Worm (Caenorhabditis elegans) whole organism, L4/young adult: ENCODE measurements around the gene sru-7.

ENCODE experiments used
- W03F9.2 ChIP-seq: fragments of 150-350 bp; optimal IDR thresholded peaks from 2 replicates; lab custom pipeline; 2014; ENCODE audit warnings: missing biosample characterization, missing genetic modification characterization
- dao-5 ChIP-seq: sonication (generic microtip); optimal IDR thresholded peaks from 2 replicates; lab custom pipeline; 2016; ENCODE audit warnings: missing genotype, missing genetic modification characterization, moderate library complexity, missing compliant biosample characterization
- him-1 ChIP-seq: sonication (generic microtip); optimal IDR thresholded peaks from 2 replicates; lab custom pipeline; 2016; ENCODE audit warnings: missing genotype, missing genetic modification reagents, missing genetic modification characterization, missing compliant biosample characterization

The sru-7 gene

DNA sequence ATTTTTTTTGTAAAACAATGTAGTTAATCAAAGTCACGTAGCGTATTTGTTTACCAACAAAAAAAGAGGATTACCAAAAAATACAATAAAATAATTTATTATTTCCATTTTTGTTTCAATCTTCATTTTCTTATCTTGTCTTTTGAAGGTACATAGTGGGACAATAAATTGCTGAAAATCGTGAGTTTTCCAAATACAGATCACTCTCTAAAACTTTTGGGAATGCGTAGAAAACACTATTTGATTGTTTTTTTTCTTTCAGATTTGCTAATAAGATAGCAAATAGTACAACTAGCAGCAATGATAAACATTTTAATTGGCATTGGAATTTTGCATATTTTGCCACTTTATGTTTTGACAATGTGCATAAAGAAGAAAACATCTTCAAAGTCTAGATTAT is 9.0 kb downstream of the sru-7 start, which contains the start of gene C28C12.1:
Gene C28C12.1, plus strand, starts transcription at position 301 of the 400 bp plus-strand sequence.
- TF ChIP-seq him-1 (tag; lab: Kevin White, UChicago) (no peak), dao-5 (tag; lab: Kevin White, UChicago) (no peak), W03F9.2 (no peak)

DNA sequence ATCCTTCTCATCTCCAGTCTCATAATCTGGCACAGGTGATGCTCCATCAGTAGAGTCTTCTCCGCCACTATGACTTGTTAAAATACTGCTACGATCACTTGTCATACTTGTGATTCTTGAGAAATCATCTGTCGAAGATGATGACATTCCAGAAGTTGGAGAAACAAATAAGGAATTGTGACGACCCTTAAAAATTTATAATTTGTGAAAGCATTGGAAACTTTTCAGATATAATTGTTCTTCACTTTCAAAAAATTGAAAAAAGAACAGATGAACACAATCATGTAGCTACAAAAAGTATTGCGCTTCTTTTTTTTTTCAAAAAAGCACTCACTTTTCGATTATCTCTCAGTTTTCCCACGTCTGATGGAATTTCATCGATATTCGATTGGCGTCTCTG is 13.7 kb downstream of the sru-7 start:
- no peak for TF ChIP-seq dao-5 (tag; lab: Kevin White, UChicago)
- no peak for TF ChIP-seq him-1 (tag; lab: Kevin White, UChicago)
- TF ChIP-seq W03F9.2: no peak

DNA sequence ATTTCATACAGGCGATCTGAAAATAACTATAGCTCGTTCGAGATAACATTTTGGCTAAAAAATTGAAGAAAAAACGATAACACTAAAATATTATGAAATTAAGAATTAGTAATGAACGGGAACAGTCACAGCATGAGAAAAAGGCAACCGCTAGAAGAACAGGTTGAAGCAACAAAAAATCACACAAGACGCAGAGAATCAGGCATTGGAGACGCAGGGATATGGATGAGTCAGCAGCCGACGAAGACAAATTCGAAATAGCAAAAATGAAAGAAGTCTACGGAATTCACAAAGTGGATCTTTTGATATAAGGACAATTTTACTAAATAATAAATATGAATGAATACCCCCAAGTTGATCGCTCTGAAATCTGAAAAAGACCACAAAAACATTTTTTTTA is 18.2 kb downstream of the sru-7 start, which contains the start of gene tag-77:
Gene tag-77, minus strand, starts transcription at position 15 of the 400 bp plus-strand sequence.
- peak; percentile 26 for TF ChIP-seq W03F9.2
- no peak for TF ChIP-seq him-1 (tag; lab: Kevin White, UChicago)

DNA sequence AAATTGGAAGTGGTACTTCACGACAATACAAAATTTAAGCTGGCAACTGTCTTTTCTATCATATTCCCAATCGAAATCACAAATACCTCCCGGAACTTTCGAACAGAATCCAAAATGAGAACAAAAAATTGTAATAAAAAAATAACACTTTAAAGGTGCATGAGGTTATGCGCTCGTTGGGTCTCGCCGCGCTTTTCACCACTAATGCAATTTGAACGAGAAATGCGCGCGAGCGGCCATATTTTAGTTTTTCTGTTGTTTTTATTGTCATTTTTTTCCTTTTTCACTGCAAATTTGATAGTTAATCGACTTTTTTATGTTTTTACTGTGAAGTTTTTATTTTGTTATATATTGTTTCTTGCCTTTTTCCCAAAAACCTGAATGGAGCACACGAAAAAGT is 18.7 kb downstream of the sru-7 start, which contains the start of gene mes-6:
Gene mes-6, plus strand, starts transcription at position 229 of the 400 bp plus-strand sequence.
- TF ChIP-seq him-1 (tag; lab: Kevin White, UChicago): no peak
- peak; percentile 70 for TF ChIP-seq W03F9.2

DNA sequence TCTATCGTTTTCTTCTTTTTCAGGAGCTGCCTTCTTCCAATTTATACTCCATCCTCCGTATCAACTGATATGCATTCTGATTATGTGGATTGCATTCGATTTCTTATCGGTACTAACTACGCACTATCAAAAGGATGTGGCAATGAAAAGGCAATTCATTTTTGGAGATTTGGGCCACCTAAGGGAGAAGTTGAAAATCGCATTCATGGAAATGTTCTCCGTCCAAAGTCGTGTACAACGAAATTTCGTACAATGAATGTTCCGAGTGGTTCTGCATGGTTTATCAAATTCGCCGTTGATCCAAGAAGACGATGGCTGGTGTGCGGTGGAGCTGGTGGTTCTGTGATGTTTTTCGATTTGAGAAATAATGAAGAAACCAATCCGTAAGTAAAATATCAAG is 20.3 kb downstream of the sru-7 start, which contains the start of gene C09G4.4:
Gene C09G4.4, plus strand, starts transcription at position 301 of the 400 bp plus-strand sequence.
- TF ChIP-seq dao-5 (tag; lab: Kevin White, UChicago) (no peak), W03F9.2 (no peak), him-1 (tag; lab: Kevin White, UChicago) (no peak)

DNA sequence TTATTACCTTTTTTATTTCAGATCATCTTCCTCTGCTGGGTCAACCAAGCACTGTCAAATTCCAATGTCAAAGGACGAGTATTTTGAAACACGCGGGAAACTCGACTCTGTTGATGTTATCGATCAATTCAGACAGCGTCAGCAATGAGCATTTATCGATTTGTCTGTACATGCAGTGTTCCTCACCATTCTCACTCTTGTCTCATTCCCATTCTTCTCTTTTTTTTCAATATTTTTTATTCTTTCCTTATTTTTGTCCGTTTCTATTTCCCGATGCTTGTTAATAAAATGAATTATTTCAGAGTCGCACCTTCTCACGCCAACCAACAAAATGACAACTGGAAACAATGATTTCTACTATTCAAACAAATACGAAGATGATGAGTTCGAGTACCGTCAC is 21.3 kb downstream of the sru-7 start, which contains the start of gene cks-1:
Gene cks-1, plus strand, starts transcription at position 301 of the 400 bp plus-strand sequence.
- no peak for TF ChIP-seq dao-5 (tag; lab: Kevin White, UChicago)
- no peak for TF ChIP-seq W03F9.2
- TF ChIP-seq him-1 (tag; lab: Kevin White, UChicago): no peak

DNA sequence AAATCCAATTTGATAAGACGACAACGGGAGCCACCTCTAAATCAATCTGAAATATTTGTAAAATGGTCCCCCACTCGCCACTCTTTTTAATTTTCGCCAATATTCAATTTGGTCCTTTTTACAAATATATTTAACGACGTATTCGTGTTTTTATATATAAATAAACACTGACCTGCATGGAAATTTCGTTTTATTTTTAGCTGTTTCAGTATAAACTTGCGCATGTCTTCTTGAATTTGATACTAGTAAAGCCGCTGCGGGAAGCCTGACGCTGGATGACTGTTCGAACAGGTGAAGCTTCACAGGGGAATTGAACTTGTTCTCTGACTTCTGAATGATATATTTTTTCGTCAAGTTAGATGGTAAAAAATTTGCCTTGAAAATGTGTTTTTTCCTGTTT is 22.2 kb downstream of the sru-7 start:
- TF ChIP-seq W03F9.2 (no peak), him-1 (tag; lab: Kevin White, UChicago) (no peak), dao-5 (tag; lab: Kevin White, UChicago) (no peak)

DNA sequence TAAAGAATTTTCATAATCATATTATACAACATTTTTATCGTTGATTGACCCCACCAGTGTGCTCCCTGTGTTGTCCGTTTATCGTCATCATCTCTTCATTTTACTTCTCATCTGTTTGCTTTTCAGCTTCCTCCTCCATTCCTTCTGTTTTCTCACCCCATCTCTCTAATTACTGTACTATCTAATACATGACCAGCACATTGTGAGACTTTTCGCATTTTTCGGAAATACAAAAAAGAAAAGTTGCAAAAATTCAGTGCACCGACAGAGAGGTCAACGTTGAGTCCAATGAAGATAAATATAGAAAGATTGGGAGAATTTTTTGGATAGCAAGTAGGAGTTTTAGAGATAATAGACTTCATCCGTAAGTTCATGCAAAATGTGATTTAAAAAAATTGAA is 27.6 kb downstream of the sru-7 start:
- TF ChIP-seq dao-5 (tag; lab: Kevin White, UChicago) (no peak), W03F9.2 (no peak), him-1 (tag; lab: Kevin White, UChicago) (no peak)

DNA sequence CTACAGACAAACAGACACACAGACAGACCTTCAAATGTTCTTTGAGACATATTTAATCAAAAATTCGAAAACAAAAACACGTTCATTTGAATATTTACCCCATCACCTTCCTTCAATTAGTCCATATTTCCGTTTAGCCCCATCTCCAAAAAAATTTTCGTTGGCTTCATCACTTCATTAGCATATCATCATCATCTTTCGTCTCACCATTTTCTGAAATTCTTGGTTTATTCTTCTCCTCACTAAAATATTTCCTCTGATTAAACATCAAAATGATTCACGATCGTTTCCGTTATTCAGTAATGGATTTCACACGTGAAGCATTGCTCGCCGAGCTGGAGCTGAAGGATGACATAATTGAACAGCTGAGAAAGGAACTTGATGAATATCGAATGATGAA is 28.3 kb downstream of the sru-7 start, which contains the start of gene pkg-2:
Gene pkg-2, plus strand, starts transcription at position 301 of the 400 bp plus-strand sequence.
- TF ChIP-seq dao-5 (tag; lab: Kevin White, UChicago) (no peak), W03F9.2 (no peak)

DNA sequence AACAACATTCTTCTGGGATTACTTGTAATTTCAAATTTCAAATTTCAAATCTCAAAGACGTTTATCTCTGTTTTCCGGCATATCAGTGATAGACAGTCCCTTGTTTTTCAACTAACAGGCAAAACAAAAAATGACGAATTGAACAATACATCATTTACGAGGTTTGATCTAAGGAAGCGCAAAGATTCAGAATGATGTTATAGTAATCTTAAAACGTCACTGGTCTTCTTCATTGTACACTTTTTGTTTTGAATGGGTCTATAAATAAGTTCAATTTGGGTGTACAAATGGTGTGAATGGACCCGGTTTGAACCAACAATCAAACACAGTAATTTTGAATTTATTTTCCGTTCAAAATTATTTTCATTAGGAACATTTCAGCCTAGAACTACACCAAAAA is 31.6 kb downstream of the sru-7 start:
- TF ChIP-seq dao-5 (tag; lab: Kevin White, UChicago) (no peak), W03F9.2 (no peak), him-1 (tag; lab: Kevin White, UChicago) (no peak)

DNA sequence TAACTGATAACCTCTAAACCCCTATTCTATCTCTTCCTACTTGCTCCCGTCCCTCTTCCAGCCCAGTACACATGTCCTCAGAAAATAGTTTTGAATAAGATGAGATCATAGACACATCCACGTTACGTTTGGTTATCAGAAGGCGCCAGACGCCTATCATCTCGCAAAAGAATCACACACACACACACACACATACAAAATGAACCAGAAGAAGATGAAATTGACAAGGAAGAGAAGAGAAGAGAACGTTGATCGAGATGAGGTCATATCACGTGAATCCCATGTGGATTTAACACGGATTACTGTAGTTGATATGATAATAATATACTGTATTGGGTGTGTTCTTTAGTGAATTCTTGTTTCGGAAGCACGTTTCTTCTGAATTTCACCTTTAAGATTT is 33.7 kb downstream of the sru-7 start:
- TF ChIP-seq W03F9.2: no peak
- no peak for TF ChIP-seq him-1 (tag; lab: Kevin White, UChicago)
- no peak for TF ChIP-seq dao-5 (tag; lab: Kevin White, UChicago)

DNA sequence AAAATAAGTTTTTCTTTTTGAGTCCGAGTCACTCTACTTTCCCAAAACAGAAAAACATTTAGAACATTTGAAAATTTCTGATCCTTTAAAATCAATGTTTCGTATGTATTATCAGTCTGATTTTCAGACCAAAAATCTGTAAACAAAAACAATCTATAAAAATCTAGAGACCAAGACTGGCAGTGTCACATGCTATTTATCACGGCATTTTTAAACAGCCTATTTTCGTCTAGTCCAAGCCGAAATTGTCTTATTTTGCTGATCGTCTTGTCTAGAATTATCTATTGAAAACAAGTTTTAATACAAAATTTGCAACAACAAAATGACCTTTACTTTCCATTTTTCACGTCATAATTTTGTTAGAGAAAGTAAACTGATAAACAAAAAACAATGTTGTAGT is 34.2 kb downstream of the sru-7 start:
- TF ChIP-seq W03F9.2 (no peak), dao-5 (tag; lab: Kevin White, UChicago) (no peak), him-1 (tag; lab: Kevin White, UChicago) (no peak)

DNA sequence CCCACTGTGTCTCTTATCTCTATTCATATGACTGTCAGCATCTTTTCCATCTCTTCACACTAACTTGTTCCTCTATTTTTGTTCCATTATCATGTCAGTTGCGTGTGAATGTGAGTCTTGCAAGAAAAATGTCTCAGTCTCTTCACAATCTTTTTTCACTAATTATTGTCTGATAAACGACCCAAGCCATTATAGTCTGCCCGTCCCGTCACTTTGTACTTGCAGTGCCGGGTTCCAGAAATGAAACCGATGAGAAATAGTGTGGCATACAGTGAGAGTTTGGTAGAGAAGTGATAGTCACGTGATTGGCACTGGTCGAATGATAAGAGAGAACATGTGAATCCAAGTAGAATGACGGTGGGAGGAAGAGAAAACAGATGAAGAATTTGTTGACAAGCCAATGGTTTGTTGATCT is 35.3 kb downstream of the sru-7 start:
- TF ChIP-seq him-1 (tag; lab: Kevin White, UChicago) (no peak), W03F9.2 (peak; percentile 58)

DNA sequence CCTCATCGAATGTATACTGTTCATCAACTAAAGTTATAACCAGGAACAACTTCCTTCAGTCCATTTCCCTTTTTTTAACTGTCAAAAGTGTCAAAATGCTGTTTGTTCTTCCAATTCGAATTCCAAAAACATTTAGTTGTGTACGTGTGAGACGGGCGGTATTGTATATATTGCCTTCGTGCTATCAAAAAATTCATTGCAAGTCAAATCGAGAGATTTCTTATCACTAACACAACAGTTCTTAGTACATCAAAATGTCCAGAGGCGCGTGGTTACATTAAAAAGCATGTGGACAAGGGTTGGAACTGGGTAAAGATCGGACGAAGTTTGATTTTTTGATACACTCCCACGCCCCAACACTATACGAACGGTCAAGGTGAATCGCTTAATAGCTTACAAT is 36.0 kb downstream of the sru-7 start:
- TF ChIP-seq dao-5 (tag; lab: Kevin White, UChicago) (no peak), him-1 (tag; lab: Kevin White, UChicago) (no peak), W03F9.2 (no peak)

DNA sequence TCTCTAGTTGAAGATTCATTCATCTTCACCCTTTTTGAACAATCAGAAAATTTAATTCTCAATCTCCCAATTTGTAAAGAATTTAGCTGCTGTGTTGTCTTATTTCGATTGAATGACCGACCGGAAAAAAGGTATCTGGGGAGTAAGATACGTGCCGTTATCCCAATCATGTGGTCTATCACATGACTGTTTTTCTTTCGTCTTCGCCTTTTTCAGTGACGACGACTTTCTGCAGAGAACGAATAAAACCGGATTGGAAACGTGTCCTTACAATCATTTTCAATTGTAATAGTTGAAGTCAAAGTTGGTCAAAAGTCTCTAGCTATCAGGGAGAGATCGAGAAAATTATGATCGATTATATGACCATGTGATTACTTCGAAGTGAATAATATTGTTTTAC is 36.7 kb downstream of the sru-7 start:
- TF ChIP-seq dao-5 (tag; lab: Kevin White, UChicago) (no peak), him-1 (tag; lab: Kevin White, UChicago) (no peak), W03F9.2 (no peak)
